Fruit fly (Drosophila melanogaster) whole organism, pupa: ENCODE data around the gene eag.

ENCODE experiments used
- Pif1A ChIP-seq: fragments of 200-800 bp; sonication (Bioruptor generic); optimal IDR thresholded peaks from 3 replicates; lab custom pipeline; 2016; ENCODE audit warnings: missing biosample characterization, missing genetic modification characterization
- Pif1B ChIP-seq: fragments of 200-800 bp; sonication (Bioruptor generic); optimal IDR thresholded peaks from 3 replicates; lab custom pipeline; 2016; ENCODE audit warnings: missing biosample characterization, missing genetic modification characterization

DNA sequence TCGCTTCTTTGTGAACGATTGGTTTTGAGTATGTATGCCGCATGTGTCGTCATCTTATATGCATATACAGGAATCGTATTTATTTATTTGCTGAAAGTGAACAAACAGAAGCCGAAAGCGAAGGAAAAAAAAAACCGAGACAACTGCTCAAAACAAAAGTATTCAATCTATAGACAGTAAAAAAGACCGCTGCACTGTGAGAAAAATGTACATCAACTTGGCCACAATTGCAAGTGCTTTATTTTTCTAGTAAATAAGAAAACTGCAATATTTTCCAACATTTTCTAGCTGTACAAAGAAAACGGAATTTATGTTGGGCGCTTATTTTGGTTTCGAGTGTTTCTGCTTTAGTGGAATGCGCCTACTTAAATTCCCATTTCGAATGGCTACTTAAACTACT is 71.6 kb downstream of the eag start:
- TF ChIP-seq Pif1B (GFP tag; lab: Kevin White, UChicago) (peak; percentile 38), Pif1A (peak; percentile 37)
